Worm (Caenorhabditis elegans) whole organism, L3 larva: ENCODE results near the gene T25D1.2.

Source experiments
- ceh-16 ChIP-seq: sonication (generic microtip); optimal IDR thresholded peaks from 2 replicates; lab custom pipeline; 2017; ENCODE audit warnings: missing biosample characterization, missing genetic modification characterization
- ceh-82 ChIP-seq: fragments of 150-350 bp; optimal IDR thresholded peaks from 2 replicates; lab custom pipeline; 2014; ENCODE audit warnings: missing biosample characterization, missing genetic modification characterization
- nhr-23 ChIP-seq: fragments of 150-350 bp; optimal IDR thresholded peaks from 2 replicates; lab custom pipeline; 2014; ENCODE audit warnings: missing biosample characterization, missing genetic modification reagents, missing genetic modification characterization
- nhr-76 ChIP-seq: fragments of 150-350 bp; sonication (generic microtip); optimal IDR thresholded peaks from 5 replicates; lab custom pipeline; 2014; ENCODE audit warnings: missing biosample characterization, missing genetic modification characterization
- unc-39 ChIP-seq: sonication (generic microtip); optimal IDR thresholded peaks from 4 replicates; lab custom pipeline; 2017; ENCODE audit warnings: missing biosample characterization, missing genetic modification characterization

DNA sequence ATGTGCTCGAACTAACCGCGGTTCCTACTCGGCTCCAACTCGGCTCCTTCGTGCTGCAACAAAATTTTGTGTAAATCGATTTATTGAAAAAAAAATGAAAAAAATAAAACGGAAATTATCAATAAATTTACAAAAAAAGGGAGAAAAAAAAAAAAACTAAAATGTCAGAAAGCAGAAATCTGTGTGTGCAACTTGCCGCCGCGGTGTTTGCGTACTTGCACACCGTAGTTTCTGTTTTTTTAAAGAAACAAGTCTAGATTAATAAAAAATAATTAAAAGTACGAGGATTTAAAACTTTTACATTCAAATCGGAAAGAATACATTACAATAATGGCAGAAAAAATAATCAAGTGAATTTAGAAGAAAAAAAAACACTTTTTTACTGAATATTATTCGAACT is 6.4 kb downstream of the T25D1.2 start:
- TF ChIP-seq nhr-23 (tag; lab: Kevin White, UChicago) (no peak), ceh-82 (tag; lab: Kevin White, UChicago) (no peak), unc-39 (tag; lab: Kevin White, UChicago) (no peak), nhr-76 (tag; lab: Kevin White, UChicago) (no peak), ceh-16 (tag; lab: Kevin White, UChicago) (no peak)
